Worm (Caenorhabditis elegans) whole organism, L1 larva: ENCODE data around the gene T22D1.1.

Experiments
- C34B4.2 ChIP-seq: sonication (generic microtip); optimal IDR thresholded peaks from 2 replicates; lab custom pipeline; 2017; ENCODE audit warnings: mild to moderate bottlenecking, missing genetic modification characterization, missing compliant biosample characterization
- Y116A8C.19 ChIP-seq: sonication (generic microtip); optimal IDR thresholded peaks from 2 replicates; lab custom pipeline; 2016; ENCODE audit warnings: missing compliant biosample characterization, missing genetic modification characterization, borderline replicate concordance
- aha-1 ChIP-seq: fragments of 150-350 bp; optimal IDR thresholded peaks from 2 replicates; lab custom pipeline; 2014; ENCODE audit warnings: missing biosample characterization, missing genetic modification characterization
- alr-1 ChIP-seq: fragments of 200-800 bp; sonication (Bioruptor generic); optimal IDR thresholded peaks from 2 replicates; lab custom pipeline; 2018; ENCODE audit warnings: borderline replicate concordance, mild to moderate bottlenecking, missing genetic modification characterization, missing compliant biosample characterization
- dsc-1 ChIP-seq: sonication (generic microtip); optimal IDR thresholded peaks from 2 replicates; lab custom pipeline; 2016; ENCODE audit warnings: mild to moderate bottlenecking, missing genetic modification characterization, missing compliant biosample characterization
- efl-1 ChIP-seq, 4 experiments: fragments of 150-350 bp; optimal IDR thresholded peaks in 3 of 4; peaks in 1 of 4; 1 replicate in 1 of 4; 2 replicates in 3 of 4; lab custom pipeline; 2014; ENCODE audit warnings: missing biosample characterization in 2 of 4, missing genetic modification characterization in 2 of 4, missing genetic modification reagents in 2 of 4
- efl-3 ChIP-seq: fragments of 200-800 bp; sonication (Bioruptor generic); optimal IDR thresholded peaks from 2 replicates; lab custom pipeline; 2018; ENCODE audit warnings: mild to moderate bottlenecking, missing genetic modification characterization, missing compliant biosample characterization
- elt-3 ChIP-seq, 6 experiments: fragments of 150-350 bp in 1 of 6; sonication (generic microtip); optimal IDR thresholded peaks; 2 replicates each; lab custom pipeline; 2017 to 2018; ENCODE audit warnings: missing biosample characterization in 6 of 6, missing genetic modification characterization in 6 of 6, inconsistent platforms in 1 of 6
- fkh-8 ChIP-seq: sonication (generic microtip); optimal IDR thresholded peaks from 2 replicates; lab custom pipeline; 2016; ENCODE audit warnings: mild to moderate bottlenecking, missing genetic modification characterization, missing compliant biosample characterization
- grh-1 ChIP-seq: fragments of 200-800 bp; sonication (Bioruptor generic); IDR thresholded peaks from 2 replicates; pipeline ENCODE4 v1.3.6; 2022; ENCODE audit warnings: missing genetic modification reagents, missing genetic modification characterization, missing compliant biosample characterization
- isw-1 ChIP-seq: fragments of 200-800 bp; sonication (Bioruptor generic); IDR thresholded peaks from 2 replicates; pipeline ENCODE4 v1.3.6; 2022; ENCODE audit warnings: missing genetic modification characterization, missing compliant biosample characterization
- jun-1 ChIP-seq: fragments of 150-350 bp; optimal IDR thresholded peaks from 2 replicates; lab custom pipeline; 2014; ENCODE audit warnings: missing biosample characterization, missing genetic modification reagents, missing genetic modification characterization
- lin-13 ChIP-seq: fragments of 150-350 bp; optimal IDR thresholded peaks from 2 replicates; lab custom pipeline; 2014; ENCODE audit warnings: missing biosample characterization, missing genetic modification reagents, missing genetic modification characterization
- lin-35 ChIP-seq, 2 experiments: fragments of 150-350 bp; optimal IDR thresholded peaks; 2 replicates each; lab custom pipeline; 2014; ENCODE audit warnings: missing biosample characterization in 2 of 2, missing genetic modification characterization in 2 of 2, missing genetic modification reagents in 2 of 2
- lsy-2 ChIP-seq, 2 experiments: fragments of 150-350 bp; optimal IDR thresholded peaks; 2 replicates each; lab custom pipeline; 2014; ENCODE audit warnings: missing biosample characterization in 2 of 2, missing genetic modification characterization in 2 of 2
- mab-9 ChIP-seq: fragments of 200-800 bp; sonication (Bioruptor generic); IDR thresholded peaks from 2 replicates; pipeline ENCODE4 v1.3.6; 2022; ENCODE audit warnings: missing genetic modification reagents, missing genetic modification characterization, missing compliant biosample characterization
- mef-2 ChIP-seq: fragments of 150-350 bp; optimal IDR thresholded peaks from 2 replicates; lab custom pipeline; 2014; ENCODE audit warnings: missing biosample characterization, missing genetic modification characterization
- nhr-12 ChIP-seq: sonication (generic microtip); optimal IDR thresholded peaks from 2 replicates; lab custom pipeline; 2017; ENCODE audit warnings: missing biosample characterization, missing genetic modification characterization
- nhr-28 ChIP-seq: fragments of 150-350 bp; optimal IDR thresholded peaks from 2 replicates; lab custom pipeline; 2014; ENCODE audit warnings: missing biosample characterization, missing genetic modification characterization
- nhr-47 ChIP-seq: sonication (generic microtip); optimal IDR thresholded peaks from 2 replicates; lab custom pipeline; 2016; ENCODE audit warnings: mild to moderate bottlenecking, missing genetic modification characterization, moderate library complexity, missing compliant biosample characterization
- nhr-71 ChIP-seq: sonication (generic microtip); optimal IDR thresholded peaks from 2 replicates; lab custom pipeline; 2016; ENCODE audit warnings: mild to moderate bottlenecking, missing genetic modification characterization, moderate library complexity, missing compliant biosample characterization
- nhr-76 ChIP-seq: sonication (generic microtip); optimal IDR thresholded peaks from 2 replicates; lab custom pipeline; 2017; ENCODE audit warnings: missing biosample characterization, missing genetic modification characterization
- pag-3 ChIP-seq: sonication (generic microtip); optimal IDR thresholded peaks from 2 replicates; lab custom pipeline; 2017; ENCODE audit warnings: missing genetic modification characterization, mild to moderate bottlenecking, missing compliant biosample characterization, antibody characterized with exemption, borderline replicate concordance; ENCODE audit not compliant: insufficient read depth
- pax-3 ChIP-seq: fragments of 200-800 bp; sonication (Bioruptor generic); optimal IDR thresholded peaks from 2 replicates; lab custom pipeline; 2018; ENCODE audit warnings: mild to moderate bottlenecking, missing genetic modification characterization, moderate library complexity, missing compliant biosample characterization
- snpc-4 ChIP-seq: fragments of 150-350 bp; optimal IDR thresholded peaks from 2 replicates; lab custom pipeline; 2014; ENCODE audit warnings: missing biosample characterization, missing genetic modification characterization
- snu-23 ChIP-seq: sonication (generic microtip); optimal IDR thresholded peaks from 2 replicates; lab custom pipeline; 2016; ENCODE audit warnings: missing genetic modification characterization, missing compliant biosample characterization
- sptf-1 ChIP-seq: fragments of 150-350 bp; optimal IDR thresholded peaks from 2 replicates; lab custom pipeline; 2014; ENCODE audit warnings: missing biosample characterization, missing genetic modification characterization
- tlp-1 ChIP-seq: fragments of 150-350 bp; optimal IDR thresholded peaks from 2 replicates; lab custom pipeline; 2014; ENCODE audit warnings: missing biosample characterization, missing genetic modification characterization
- unc-86 ChIP-seq: sonication (generic microtip); optimal IDR thresholded peaks from 2 replicates; lab custom pipeline; 2016; ENCODE audit warnings: missing genetic modification characterization, missing compliant biosample characterization
- vab-15 ChIP-seq: sonication (generic microtip); optimal IDR thresholded peaks from 2 replicates; lab custom pipeline; 2017; ENCODE audit warnings: missing genotype, mild to moderate bottlenecking, missing genetic modification characterization, missing compliant biosample characterization

Gene T22D1.1

DNA sequence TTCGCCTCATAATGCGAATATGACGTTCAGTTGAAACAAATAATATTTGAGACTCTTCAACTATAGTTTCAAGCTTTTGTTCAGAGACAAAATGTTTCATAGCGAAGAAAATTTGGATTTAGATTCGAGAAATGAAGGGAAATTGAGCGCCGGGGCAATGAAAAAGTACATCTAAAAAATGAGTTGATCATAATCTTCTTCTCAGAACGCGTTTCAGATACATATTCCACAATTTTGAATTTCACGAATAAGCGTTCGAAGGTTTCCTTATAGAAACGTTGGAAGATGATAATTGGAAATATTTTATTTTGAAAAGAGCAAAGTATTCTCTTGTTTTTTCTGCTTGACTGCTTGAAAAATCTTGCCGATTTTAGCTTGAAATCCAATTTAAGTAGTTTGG lies 47.1 kb downstream of the T22D1.1 start, which contains the start of gene ZK381.8:
ZK381.8 (minus strand) TSS at position 101 of the 400 bp plus-strand sequence.
- TF ChIP-seq snu-23 (no peak), lin-13 (GFP tag; lab: Kevin White, UChicago) (no peak), vab-15 (tag; lab: Kevin White, UChicago) (no peak), isw-1 (GFP tag; lab: Robert Waterston, UW) (no peak), mab-9 (GFP tag; lab: Robert Waterston, UW) (no peak), nhr-71 (no peak), lsy-2 (tag; optimal IDR thresholded peaks at IDR 0.05; lab: Kevin White, UChicago) (no peak), lin-35 (GFP tag; optimal IDR thresholded peaks at IDR 0.05; lab: Kevin White, UChicago) (no peak), unc-86 (tag; lab: Kevin White, UChicago) (no peak)
- TF ChIP-seq, all 84 proteins: peak for 0

DNA sequence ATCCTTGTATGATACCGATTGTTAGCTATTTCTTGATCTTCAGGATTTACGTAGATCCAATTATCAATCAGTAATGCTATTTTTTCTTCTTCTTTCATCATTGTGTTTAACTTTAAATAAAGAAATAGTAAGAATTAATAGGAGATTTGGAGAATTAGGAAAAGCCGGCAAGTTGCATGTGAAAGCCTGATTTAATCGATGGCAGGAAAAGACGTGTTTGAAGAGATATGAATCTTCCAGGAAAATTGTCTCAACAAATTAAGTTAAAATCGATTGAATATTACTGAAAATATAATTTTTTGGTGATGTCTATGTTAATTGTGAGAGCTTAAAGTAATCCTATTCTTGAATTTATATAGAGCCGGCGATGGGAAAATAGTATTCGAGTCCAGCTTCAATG lies 48.0 kb downstream of the T22D1.1 start, which contains the start of gene ZK381.62:
ZK381.62 (minus strand) TSS at position 101 of the 400 bp plus-strand sequence.
- TF ChIP-seq alr-1 (tag; lab: Kevin White, UChicago) (no peak), elt-3 (tag; optimal IDR thresholded peaks at IDR 0.05; lab: Kevin White, UChicago) (no peak), tlp-1 (no peak), pax-3 (tag; lab: Kevin White, UChicago) (no peak), aha-1 (tag; lab: Kevin White, UChicago) (no peak), snpc-4 (no peak)

DNA sequence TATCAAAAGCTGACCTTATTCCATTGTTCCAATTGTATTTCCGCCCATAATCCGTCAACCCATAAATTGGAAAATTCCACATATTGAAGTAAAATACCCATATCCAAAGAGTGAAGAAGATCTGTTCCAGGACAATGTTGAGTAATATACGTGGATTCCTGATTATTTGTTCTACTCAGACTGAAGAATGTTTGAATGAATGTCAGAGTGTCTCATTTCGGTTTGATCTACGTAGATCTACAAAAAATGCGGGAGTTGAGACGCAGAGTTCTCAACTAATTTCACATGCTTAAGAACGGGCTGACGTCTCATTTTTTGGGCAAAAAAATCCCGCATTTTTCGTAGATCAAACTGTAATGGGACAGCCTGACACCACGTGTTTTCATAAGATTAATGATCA lies 49.3 kb downstream of the T22D1.1 start, which contains the start of gene nhr-249:
nhr-249 (minus strand) TSS at position 101 of the 400 bp plus-strand sequence.
- TF ChIP-seq nhr-28 (no peak), unc-86 (tag; lab: Kevin White, UChicago) (no peak), jun-1 (tag; lab: Kevin White, UChicago) (no peak), nhr-76 (tag; lab: Kevin White, UChicago) (no peak), efl-1 (optimal IDR thresholded peaks at IDR 0.05; lab: Kevin White, UChicago) (no peak), efl-1 (GFP tag; optimal IDR thresholded peaks at IDR 0.05 in 1 of 2; lab: Kevin White, UChicago) (no peak), sptf-1 (tag; lab: Kevin White, UChicago) (no peak), nhr-12 (tag; lab: Kevin White, UChicago) (no peak), snpc-4 (no peak), nhr-47 (tag; lab: Kevin White, UChicago) (no peak), C34B4.2 (tag; lab: Kevin White, UChicago) (no peak), isw-1 (GFP tag; lab: Robert Waterston, UW) (no peak), snu-23 (no peak), pag-3 (tag; lab: Kevin White, UChicago) (no peak), mef-2 (no peak), Y116A8C.19 (tag; lab: Kevin White, UChicago) (no peak), dsc-1 (no peak), grh-1 (no peak)

DNA sequence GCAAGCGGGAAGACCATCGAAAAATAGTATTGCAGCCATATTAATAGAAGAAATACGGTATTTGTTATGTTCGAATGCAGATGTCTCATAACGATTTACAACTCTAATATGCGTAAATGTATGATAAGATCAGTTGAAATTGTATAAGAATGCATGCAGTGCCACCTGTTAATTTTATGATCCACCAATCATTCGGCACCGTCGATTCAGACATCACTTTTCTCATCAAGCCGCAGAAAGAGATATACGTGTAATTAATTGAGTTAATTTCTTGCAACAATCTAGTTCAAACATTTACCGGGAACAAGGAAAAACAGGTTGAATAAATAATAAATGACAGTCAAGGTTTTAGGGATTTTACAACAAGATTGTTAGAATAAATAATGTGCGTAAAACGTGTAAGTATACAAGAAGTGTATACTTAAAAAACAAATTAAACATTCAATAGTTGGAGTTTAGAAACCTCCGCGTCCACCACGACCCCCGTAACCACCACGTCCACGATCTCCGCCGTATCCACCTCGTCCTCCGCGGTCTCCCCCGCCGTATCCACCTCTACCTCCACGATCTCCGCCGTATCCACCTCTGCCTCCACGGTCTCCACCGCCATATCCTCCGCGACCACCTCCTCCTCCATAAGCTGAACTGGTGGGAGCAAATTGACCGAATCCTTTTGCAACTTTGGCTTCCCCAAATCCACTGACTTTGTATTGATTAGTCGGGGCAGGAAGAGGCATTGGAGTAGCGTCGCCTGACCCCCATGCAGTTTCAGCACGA lies 51.2 kb downstream of the T22D1.1 start:
- TF ChIP-seq nhr-12 (tag; lab: Kevin White, UChicago) (no peak), fkh-8 (tag; lab: Kevin White, UChicago) (no peak), efl-3 (GFP tag; lab: Kevin White, UChicago) (no peak)
